Fruit fly (Drosophila melanogaster) whole organism, embryonic: Measurements from ENCODE around the gene numb.

ENCODE experiments used
- Atf6 ChIP-seq: fragments of 200-800 bp; sonication (Bioruptor generic); IDR thresholded peaks from 2 replicates; pipeline ENCODE4 v1.3.6; 2022; ENCODE audit warnings: missing biosample characterization, missing genetic modification characterization
- Bgb ChIP-seq: fragments of 200-800 bp; sonication (Bioruptor generic); IDR thresholded peaks from 2 replicates; pipeline ENCODE4 v1.3.6; 2022; ENCODE audit warnings: missing biosample characterization, missing genetic modification characterization; ENCODE audit not compliant: partially characterized antibody
- CG10431 ChIP-seq: fragments of 200-800 bp; sonication (Bioruptor generic); optimal IDR thresholded peaks from 3 replicates; lab custom pipeline; 2018; ENCODE audit warnings: missing biosample characterization, mild to moderate bottlenecking, missing genetic modification characterization
- CG12104 ChIP-seq: fragments of 200-800 bp; sonication (Bioruptor generic); optimal IDR thresholded peaks from 3 replicates; lab custom pipeline; 2016; ENCODE audit warnings: missing biosample characterization, missing genetic modification characterization
- CG12299 ChIP-seq: fragments of 200-800 bp; sonication (Bioruptor generic); optimal IDR thresholded peaks from 2 replicates; lab custom pipeline; 2018; ENCODE audit warnings: missing biosample characterization, mild to moderate bottlenecking, missing genetic modification characterization
- CG12659 ChIP-seq: fragments of 200-800 bp; sonication (Bioruptor generic); optimal IDR thresholded peaks from 3 replicates; lab custom pipeline; 2017; ENCODE audit warnings: mild to moderate bottlenecking, missing biosample characterization, missing genetic modification reagents, missing genetic modification characterization
- CG13123 ChIP-seq: fragments of 200-800 bp; sonication (Bioruptor generic); optimal IDR thresholded peaks from 2 replicates; lab custom pipeline; 2016; ENCODE audit warnings: missing biosample characterization, missing genetic modification characterization
- CG13296 ChIP-seq: fragments of 200-800 bp; sonication (Bioruptor generic); optimal IDR thresholded peaks from 3 replicates; lab custom pipeline; 2018; ENCODE audit warnings: missing biosample characterization, mild to moderate bottlenecking, missing genetic modification characterization
- CG13775 ChIP-seq: fragments of 200-800 bp; sonication (Bioruptor generic); optimal IDR thresholded peaks from 3 replicates; lab custom pipeline; 2017; ENCODE audit warnings: missing biosample characterization, mild to moderate bottlenecking, missing genetic modification characterization
- CG15601 ChIP-seq: fragments of 200-800 bp; sonication (Bioruptor generic); optimal IDR thresholded peaks from 3 replicates; lab custom pipeline; 2019; ENCODE audit warnings: missing biosample characterization, mild to moderate bottlenecking, missing genetic modification characterization, moderate library complexity
- CG16815 ChIP-seq: fragments of 200-800 bp; sonication (Bioruptor generic); optimal IDR thresholded peaks from 3 replicates; lab custom pipeline; 2017; ENCODE audit warnings: missing biosample characterization, mild to moderate bottlenecking, missing genetic modification characterization
- CG17361 ChIP-seq: fragments of 200-800 bp; sonication (Bioruptor generic); IDR thresholded peaks from 3 replicates; pipeline ENCODE4 v1.3.6; 2022; ENCODE audit warnings: missing biosample characterization, missing genetic modification characterization
- CG17802 ChIP-seq: fragments of 200-800 bp; sonication (Bioruptor generic); optimal IDR thresholded peaks from 2 replicates; lab custom pipeline; 2018; ENCODE audit warnings: missing biosample characterization, mild to moderate bottlenecking, missing genetic modification characterization, moderate library complexity
- CG18476 ChIP-seq: fragments of 200-800 bp; sonication (Bioruptor generic); optimal IDR thresholded peaks from 2 replicates; lab custom pipeline; 2016; ENCODE audit warnings: missing biosample characterization, mild to moderate bottlenecking, missing genetic modification characterization
- CG18619 ChIP-seq: fragments of 200-800 bp; sonication (Bioruptor generic); optimal IDR thresholded peaks from 3 replicates; lab custom pipeline; 2017; ENCODE audit warnings: missing biosample characterization, mild to moderate bottlenecking, missing genetic modification characterization
- CG3847 ChIP-seq: fragments of 200-800 bp; sonication (Bioruptor generic); IDR thresholded peaks from 2 replicates; pipeline ENCODE4 v1.3.6; 2022; ENCODE audit warnings: missing biosample characterization, missing genetic modification characterization
- CG6254 ChIP-seq: fragments of 200-800 bp; sonication (Bioruptor generic); optimal IDR thresholded peaks from 3 replicates; lab custom pipeline; 2017; ENCODE audit warnings: mild to moderate bottlenecking, missing biosample characterization, missing genetic modification reagents, missing genetic modification characterization
- CG6272 ChIP-seq: fragments of 200-800 bp; sonication (Bioruptor generic); IDR thresholded peaks from 2 replicates; pipeline ENCODE4 v1.3.6; 2022; ENCODE audit warnings: missing biosample characterization, missing genetic modification characterization
- CG8944 ChIP-seq: fragments of 200-800 bp; sonication (Bioruptor generic); optimal IDR thresholded peaks from 3 replicates; lab custom pipeline; 2016; ENCODE audit warnings: missing biosample characterization, missing genetic modification characterization
- CG9215 ChIP-seq: fragments of 200-800 bp; sonication (Bioruptor generic); IDR thresholded peaks from 2 replicates; pipeline ENCODE4 v1.3.6; 2022; ENCODE audit warnings: missing biosample characterization, missing genetic modification characterization
- CG9797 ChIP-seq: fragments of 200-800 bp; sonication (Bioruptor generic); optimal IDR thresholded peaks from 3 replicates; lab custom pipeline; 2018; ENCODE audit warnings: missing biosample characterization, mild to moderate bottlenecking, missing genetic modification characterization
- Dbx ChIP-seq: fragments of 200-800 bp; sonication (Bioruptor generic); IDR thresholded peaks from 3 replicates; pipeline ENCODE4 v1.3.6; 2022; ENCODE audit warnings: missing biosample characterization, missing genetic modification characterization
- HLH4C ChIP-seq: fragments of 200-800 bp; sonication (Bioruptor generic); IDR thresholded peaks from 3 replicates; pipeline ENCODE4 v1.3.6; 2022; ENCODE audit warnings: missing biosample characterization, missing genetic modification characterization; ENCODE audit not compliant: partially characterized antibody
- Lhr ChIP-seq: fragments of 200-800 bp; sonication (Bioruptor generic); optimal IDR thresholded peaks from 3 replicates; lab custom pipeline; 2017; ENCODE audit warnings: mild to moderate bottlenecking, missing biosample characterization, missing genetic modification reagents, missing genetic modification characterization
- MBD-R2 ChIP-seq: fragments of 200-800 bp; sonication (Bioruptor generic); IDR thresholded peaks from 2 replicates; pipeline ENCODE4 v1.3.6; 2022; ENCODE audit warnings: missing biosample characterization, missing genetic modification characterization
- Med ChIP-seq: fragments of 200-800 bp; sonication (Bioruptor generic); peaks from one replicate; lab custom pipeline; 2016; ENCODE audit warnings: missing biosample characterization, missing genetic modification characterization, mild to moderate bottlenecking, inconsistent platforms, moderate library complexity
- PHDP ChIP-seq: fragments of 200-800 bp; sonication (Bioruptor generic); optimal IDR thresholded peaks from 3 replicates; lab custom pipeline; 2018; ENCODE audit warnings: missing biosample characterization, mild to moderate bottlenecking, missing genetic modification characterization, moderate library complexity
- Xbp1 ChIP-seq: fragments of 200-800 bp; sonication (Bioruptor generic); optimal IDR thresholded peaks from 3 replicates; lab custom pipeline; 2016; ENCODE audit warnings: missing biosample characterization, mild to moderate bottlenecking, missing genetic modification characterization
- YL-1 ChIP-seq: fragments of 200-800 bp; sonication (Bioruptor generic); optimal IDR thresholded peaks from 3 replicates; lab custom pipeline; 2017; ENCODE audit warnings: missing biosample characterization, mild to moderate bottlenecking, missing genetic modification characterization
- amos ChIP-seq: fragments of 200-800 bp; sonication (Bioruptor generic); IDR thresholded peaks from 2 replicates; pipeline ENCODE4 v1.3.6; 2022; ENCODE audit warnings: missing biosample characterization, missing genetic modification characterization; ENCODE audit not compliant: partially characterized antibody
- ase ChIP-seq: fragments of 200-800 bp; sonication (Bioruptor generic); IDR thresholded peaks from 3 replicates; pipeline ENCODE4 v1.3.6; 2022; ENCODE audit warnings: missing biosample characterization, missing genetic modification characterization
- bsh ChIP-seq, 2 experiments: fragments of 200-800 bp; sonication (Bioruptor generic); optimal IDR thresholded peaks; 2 replicates each; lab custom pipeline; 2017 to 2018; ENCODE audit warnings: mild to moderate bottlenecking in 2 of 2, missing biosample characterization in 2 of 2, missing genetic modification characterization in 2 of 2, moderate library complexity in 1 of 2
- cato ChIP-seq: fragments of 200-800 bp; sonication (Bioruptor generic); optimal IDR thresholded peaks from 2 replicates; lab custom pipeline; 2016; ENCODE audit warnings: missing biosample characterization, missing genetic modification characterization, borderline replicate concordance
- chm ChIP-seq: fragments of 200-800 bp; sonication (Bioruptor generic); IDR thresholded peaks from 2 replicates; pipeline ENCODE4 v1.3.6; 2022; ENCODE audit warnings: missing biosample characterization, missing genetic modification characterization
- chn ChIP-seq: fragments of 200-800 bp; sonication (Bioruptor generic); optimal IDR thresholded peaks from 2 replicates; lab custom pipeline; 2016; ENCODE audit warnings: missing biosample characterization, missing genetic modification characterization
- cwo ChIP-seq: fragments of 200-800 bp; sonication (Bioruptor generic); optimal IDR thresholded peaks from 3 replicates; lab custom pipeline; 2017; ENCODE audit warnings: missing biosample characterization, missing genetic modification characterization, mild to moderate bottlenecking, moderate library complexity, missing genetic modification reagents
- fd102C ChIP-seq: fragments of 200-800 bp; sonication (Bioruptor generic); optimal IDR thresholded peaks from 2 replicates; lab custom pipeline; 2018; ENCODE audit warnings: missing biosample characterization, mild to moderate bottlenecking, missing genetic modification characterization, moderate library complexity
- fu2 ChIP-seq: fragments of 200-800 bp; sonication (Bioruptor generic); optimal IDR thresholded peaks from 2 replicates; lab custom pipeline; 2016; ENCODE audit warnings: missing biosample characterization, missing genetic modification characterization
- gro ChIP-seq: fragments of 200-800 bp; sonication (Bioruptor generic); optimal IDR thresholded peaks from 2 replicates; lab custom pipeline; 2016; ENCODE audit warnings: missing biosample characterization, missing genetic modification characterization
- hbn ChIP-seq: fragments of 200-800 bp; sonication (Bioruptor generic); IDR thresholded peaks from 2 replicates; pipeline ENCODE4 v1.3.6; 2022; ENCODE audit warnings: missing biosample characterization, missing genetic modification characterization; ENCODE audit not compliant: partially characterized antibody
- inv ChIP-seq: fragments of 200-800 bp; sonication (Bioruptor generic); IDR thresholded peaks from 2 replicates; pipeline ENCODE4 v1.3.6; 2022; ENCODE audit warnings: missing biosample characterization, missing genetic modification characterization; ENCODE audit not compliant: partially characterized antibody
- lilli ChIP-seq: fragments of 200-800 bp; sonication (Bioruptor generic); optimal IDR thresholded peaks from 3 replicates; lab custom pipeline; 2016; ENCODE audit warnings: missing biosample characterization, missing genetic modification characterization
- odd ChIP-seq: fragments of 200-800 bp; sonication (Bioruptor generic); optimal IDR thresholded peaks from 2 replicates; lab custom pipeline; 2017; ENCODE audit warnings: missing biosample characterization, mild to moderate bottlenecking, missing genetic modification characterization
- rib ChIP-seq: fragments of 200-800 bp; sonication (Bioruptor generic); IDR thresholded peaks from 2 replicates; pipeline ENCODE4 v1.3.6; 2022; ENCODE audit warnings: missing biosample characterization, missing genetic modification characterization
- salm ChIP-seq: fragments of 200-800 bp; sonication (Bioruptor generic); optimal IDR thresholded peaks from 2 replicates; lab custom pipeline; 2018; ENCODE audit warnings: missing biosample characterization, mild to moderate bottlenecking, missing genetic modification characterization
- sob ChIP-seq: fragments of 200-800 bp; sonication (Bioruptor generic); IDR thresholded peaks from 2 replicates; pipeline ENCODE4 v1.3.6; 2022; ENCODE audit warnings: missing biosample characterization, missing genetic modification characterization
- tio ChIP-seq: fragments of 200-800 bp; sonication (Bioruptor generic); optimal IDR thresholded peaks from 2 replicates; lab custom pipeline; 2017; ENCODE audit warnings: missing biosample characterization, missing genetic modification characterization, inconsistent platforms
- tna ChIP-seq: fragments of 200-800 bp; sonication (Bioruptor generic); IDR thresholded peaks from 2 replicates; pipeline ENCODE4 v1.3.6; 2022; ENCODE audit warnings: missing biosample characterization, missing genetic modification characterization; ENCODE audit not compliant: partially characterized antibody
- wek ChIP-seq: fragments of 200-800 bp; sonication (Bioruptor generic); optimal IDR thresholded peaks from 3 replicates; lab custom pipeline; 2018; ENCODE audit warnings: missing biosample characterization, mild to moderate bottlenecking, missing genetic modification characterization, moderate library complexity
- wor ChIP-seq: fragments of 200-800 bp; sonication (Bioruptor generic); IDR thresholded peaks from 2 replicates; pipeline ENCODE4 v1.3.6; 2022; ENCODE audit warnings: missing biosample characterization, missing genetic modification characterization

numb gene

dm6 chr2L:9495418-9495779 is 58.1 kb downstream of the numb start, which contains the start of gene CG33298 (continued):
- TF ChIP-seq Atf6 (GFP tag; lab: Robert Waterston, UW) (peak; percentile 52; the same call in 1 of the 2 replicates), odd (GFP tag; lab: Kevin White, UChicago) (peak; percentile 10), CG10431 (GFP tag; lab: Kevin White, UChicago) (no peak), rib (GFP tag; lab: Robert Waterston, UW) (0 out of 2 replicates have a peak, but pooled peaks have one; percentile 15), CG6254 (no peak), MBD-R2 (peak; percentile 17; the same call in 1 of the 2 replicates), Bgb (peak; percentile 32; the same call in 1 of the 2 replicates), CG17802 (tag; lab: Kevin White, UChicago) (no peak), gro (GFP tag; lab: Kevin White, UChicago) (peak; percentile 29), YL-1 (peak; percentile 24), CG13775 (GFP tag; lab: Kevin White, UChicago) (no peak), CG18619 (GFP tag; lab: Kevin White, UChicago) (no peak), wek (GFP tag; lab: Kevin White, UChicago) (peak; percentile 93), salm (no peak), CG17361 (GFP tag; lab: Robert Waterston, UW) (no peak), tio (GFP tag; lab: Kevin White, UChicago) (no peak), HLH4C (GFP tag; lab: Robert Waterston, UW) (no peak; the same call in 2 of the 3 replicates), ase (GFP tag; lab: Robert Waterston, UW) (no peak), CG9797 (GFP tag; lab: Kevin White, UChicago) (peak; percentile 49), cwo (GFP tag; lab: Kevin White, UChicago) (peak; percentile 16), PHDP (tag; lab: Kevin White, UChicago) (no peak), CG18476 (GFP tag; lab: Kevin White, UChicago) (no peak), amos (GFP tag; lab: Robert Waterston, UW) (peak; percentile 52; the same call in 1 of the 2 replicates), inv (GFP tag; lab: Robert Waterston, UW) (no peak), Xbp1 (GFP tag; lab: Kevin White, UChicago) (no peak), chm (GFP tag; lab: Robert Waterston, UW) (peak; percentile 75), CG8944 (no peak), CG13296 (GFP tag; lab: Kevin White, UChicago) (peak; percentile 6), CG16815 (GFP tag; lab: Kevin White, UChicago) (no peak), CG3847 (GFP tag; lab: Robert Waterston, UW) (no peak), Med (GFP tag; lab: Kevin White, UChicago) (peak; percentile 37), CG12104 (GFP tag; lab: Kevin White, UChicago) (no peak), chn (GFP tag; lab: Kevin White, UChicago) (no peak), CG12299 (tag; lab: Kevin White, UChicago) (peak; percentile 36), CG6272 (GFP tag; lab: Robert Waterston, UW) (no peak), fd102C (GFP tag; lab: Kevin White, UChicago) (no peak), CG9215 (GFP tag; lab: Robert Waterston, UW) (no peak), Dbx (GFP tag; lab: Robert Waterston, UW) (0 out of 3 replicates have a peak, but pooled peaks have one; percentile 11), tna (GFP tag; lab: Robert Waterston, UW) (no peak), CG15601 (peak; percentile 67), cato (GFP tag; lab: Kevin White, UChicago) (no peak), Lhr (GFP tag; lab: Kevin White, UChicago) (no peak), wor (GFP tag; lab: Robert Waterston, UW) (no peak), CG13123 (GFP tag; lab: Kevin White, UChicago) (no peak), hbn (GFP tag; lab: Robert Waterston, UW) (no peak), sob (GFP tag; lab: Robert Waterston, UW) (peak; percentile 31; the same call in 1 of the 2 replicates), bsh (GFP tag; optimal IDR thresholded peaks at IDR 0.05; lab: Kevin White, UChicago) (no peak), lilli (GFP tag; lab: Kevin White, UChicago) (no peak), fu2 (no peak), CG12659 (GFP tag; lab: Kevin White, UChicago) (peak; percentile 39)
